Fruit fly (Drosophila melanogaster) whole organism, embryonic: Measurements from ENCODE around the gene CG14072.

ENCODE experiments used
- Ada2b ChIP-seq: fragments of 200-800 bp; sonication (Bioruptor generic); IDR thresholded peaks from 2 replicates; pipeline ENCODE4 v1.3.6; 2022; ENCODE audit warnings: missing biosample characterization, missing genetic modification characterization
- Atf3 ChIP-seq: fragments of 200-800 bp; sonication (Bioruptor generic); optimal IDR thresholded peaks from 3 replicates; lab custom pipeline; 2016; ENCODE audit warnings: missing biosample characterization, missing genetic modification characterization
- Awh ChIP-seq: fragments of 200-800 bp; sonication (Bioruptor generic); IDR thresholded peaks from 2 replicates; pipeline ENCODE4, ENCODE4 v1.3.6; 2022; ENCODE audit warnings: missing biosample characterization, missing genetic modification characterization
- B-H2 ChIP-seq: fragments of 200-800 bp; sonication (Bioruptor generic); optimal IDR thresholded peaks from 2 replicates; lab custom pipeline; 2018; ENCODE audit warnings: missing biosample characterization, mild to moderate bottlenecking, missing genetic modification characterization
- BEAF-32 ChIP-seq: fragments of 200-800 bp; sonication (Bioruptor generic); optimal IDR thresholded peaks from 3 replicates; lab custom pipeline; 2017; ENCODE audit warnings: missing biosample characterization, missing genetic modification characterization, mild to moderate bottlenecking, moderate library complexity, missing genetic modification reagents
- BtbVII ChIP-seq: fragments of 200-800 bp; sonication (Bioruptor generic); optimal IDR thresholded peaks from 3 replicates; lab custom pipeline; 2017; ENCODE audit warnings: missing biosample characterization, mild to moderate bottlenecking, missing genetic modification characterization
- CG1024 ChIP-seq: fragments of 200-800 bp; sonication (Bioruptor generic); IDR thresholded peaks from 2 replicates; pipeline ENCODE4 v1.3.6; 2022; ENCODE audit warnings: missing biosample characterization, missing genetic modification characterization
- CG10654 ChIP-seq: fragments of 200-800 bp; sonication (Bioruptor generic); optimal IDR thresholded peaks from 2 replicates; lab custom pipeline; 2016; ENCODE audit warnings: missing biosample characterization, missing genetic modification characterization
- CG11085 ChIP-seq: fragments of 200-800 bp; sonication (Bioruptor generic); IDR thresholded peaks from 2 replicates; pipeline ENCODE4 v1.3.6; 2022; ENCODE audit warnings: missing biosample characterization, missing genetic modification characterization
- CG11398 ChIP-seq: fragments of 200-800 bp; sonication (Bioruptor generic); optimal IDR thresholded peaks from 2 replicates; lab custom pipeline; 2016; ENCODE audit warnings: missing biosample characterization, missing genetic modification characterization
- CG11456 ChIP-seq: fragments of 200-800 bp; sonication (Bioruptor generic); IDR thresholded peaks from 3 replicates; pipeline ENCODE4 v1.3.6; 2022; ENCODE audit warnings: missing biosample characterization, missing genetic modification characterization
- CG12769 ChIP-seq: fragments of 200-800 bp; sonication (Bioruptor generic); optimal IDR thresholded peaks from 2 replicates; lab custom pipeline; 2019; ENCODE audit warnings: missing biosample characterization, mild to moderate bottlenecking, missing genetic modification characterization, moderate library complexity
- CG13296 ChIP-seq: fragments of 200-800 bp; sonication (Bioruptor generic); optimal IDR thresholded peaks from 3 replicates; lab custom pipeline; 2018; ENCODE audit warnings: missing biosample characterization, mild to moderate bottlenecking, missing genetic modification characterization
- CG14965 ChIP-seq: fragments of 200-800 bp; sonication (Bioruptor generic); optimal IDR thresholded peaks from 2 replicates; lab custom pipeline; 2016; ENCODE audit warnings: missing biosample characterization, missing genetic modification characterization, borderline replicate concordance
- CG15479 ChIP-seq: fragments of 200-800 bp; sonication (Bioruptor generic); optimal IDR thresholded peaks from 3 replicates; lab custom pipeline; 2019; ENCODE audit warnings: missing biosample characterization, mild to moderate bottlenecking, missing genetic modification characterization, moderate library complexity
- CG1647 ChIP-seq: fragments of 200-800 bp; sonication (Bioruptor generic); optimal IDR thresholded peaks from 3 replicates; lab custom pipeline; 2016; ENCODE audit warnings: missing biosample characterization, missing genetic modification characterization
- CG18262 ChIP-seq: fragments of 200-800 bp; optimal IDR thresholded peaks from 3 replicates; lab custom pipeline; 2019; ENCODE audit warnings: missing biosample characterization, mild to moderate bottlenecking, missing genetic modification characterization, moderate library complexity
- CG2129 ChIP-seq: fragments of 200-800 bp; sonication (Bioruptor generic); IDR thresholded peaks from 2 replicates; pipeline ENCODE4 v1.3.6; 2022; ENCODE audit warnings: missing biosample characterization, missing genetic modification characterization; ENCODE audit not compliant: partially characterized antibody
- CG3163 ChIP-seq: fragments of 200-800 bp; sonication (Bioruptor generic); optimal IDR thresholded peaks from 3 replicates; lab custom pipeline; 2016; ENCODE audit warnings: missing biosample characterization, missing genetic modification characterization
- CG3847 ChIP-seq: fragments of 200-800 bp; sonication (Bioruptor generic); IDR thresholded peaks from 2 replicates; pipeline ENCODE4 v1.3.6; 2022; ENCODE audit warnings: missing biosample characterization, missing genetic modification characterization
- CG6254 ChIP-seq: fragments of 200-800 bp; sonication (Bioruptor generic); optimal IDR thresholded peaks from 3 replicates; lab custom pipeline; 2017; ENCODE audit warnings: mild to moderate bottlenecking, missing biosample characterization, missing genetic modification reagents, missing genetic modification characterization
- CG7357 ChIP-seq: fragments of 200-800 bp; sonication (Bioruptor generic); IDR thresholded peaks from 3 replicates; pipeline ENCODE4 v1.3.6; 2022; ENCODE audit warnings: missing biosample characterization, missing genetic modification characterization
- CG8281 ChIP-seq: fragments of 200-800 bp; sonication (Bioruptor generic); optimal IDR thresholded peaks from 2 replicates; lab custom pipeline; 2018; ENCODE audit warnings: missing biosample characterization, mild to moderate bottlenecking, missing genetic modification characterization, moderate library complexity
- CG8944 ChIP-seq: fragments of 200-800 bp; sonication (Bioruptor generic); optimal IDR thresholded peaks from 3 replicates; lab custom pipeline; 2016; ENCODE audit warnings: missing biosample characterization, missing genetic modification characterization
- CG9817 ChIP-seq: fragments of 200-800 bp; sonication (Bioruptor generic); optimal IDR thresholded peaks from 2 replicates; lab custom pipeline; 2018; ENCODE audit warnings: missing biosample characterization, mild to moderate bottlenecking, missing genetic modification characterization, moderate library complexity
- CrebB ChIP-seq: fragments of 200-800 bp; sonication (Bioruptor generic); optimal IDR thresholded peaks from 3 replicates; lab custom pipeline; 2018; ENCODE audit warnings: missing biosample characterization, mild to moderate bottlenecking, missing genetic modification characterization
- Dbx ChIP-seq: fragments of 200-800 bp; sonication (Bioruptor generic); IDR thresholded peaks from 3 replicates; pipeline ENCODE4 v1.3.6; 2022; ENCODE audit warnings: missing biosample characterization, missing genetic modification characterization
- Deaf1 ChIP-seq: fragments of 200-800 bp; optimal IDR thresholded peaks from 3 replicates; lab custom pipeline; 2019; ENCODE audit warnings: missing biosample characterization, mild to moderate bottlenecking, missing genetic modification characterization, moderate library complexity
- E2f2 ChIP-seq: fragments of 200-800 bp; sonication (Bioruptor generic); IDR thresholded peaks from 2 replicates; pipeline ENCODE4 v1.3.6; 2022; ENCODE audit warnings: missing biosample characterization, missing genetic modification characterization
- Ets65A ChIP-seq: fragments of 200-800 bp; sonication (Bioruptor generic); peaks from one replicate; lab custom pipeline; 2016; ENCODE audit warnings: missing biosample characterization, missing genetic modification characterization
- Ets97D ChIP-seq: fragments of 200-800 bp; sonication (Bioruptor generic); optimal IDR thresholded peaks from 3 replicates; lab custom pipeline; 2016; ENCODE audit warnings: missing biosample characterization, missing genetic modification characterization
- H15 ChIP-seq: fragments of 200-800 bp; sonication (Bioruptor generic); IDR thresholded peaks from 3 replicates; pipeline ENCODE4 v1.3.6; 2022; ENCODE audit warnings: missing biosample characterization, missing genetic modification characterization
- Med ChIP-seq: fragments of 200-800 bp; sonication (Bioruptor generic); peaks from one replicate; lab custom pipeline; 2016; ENCODE audit warnings: missing biosample characterization, missing genetic modification characterization, mild to moderate bottlenecking, inconsistent platforms, moderate library complexity
- Myb ChIP-seq: fragments of 200-800 bp; sonication (Bioruptor generic); optimal IDR thresholded peaks from 2 replicates; lab custom pipeline; 2016; ENCODE audit warnings: missing biosample characterization, missing genetic modification characterization
- Six4 ChIP-seq: fragments of 200-800 bp; sonication (Bioruptor generic); optimal IDR thresholded peaks from 2 replicates; lab custom pipeline; 2016; ENCODE audit warnings: missing biosample characterization, missing genetic modification characterization
- Stat92E ChIP-seq, 3 experiments: fragments of >200 bp in 2 of 3; fragments of 200-800 bp in 1 of 3; sonication (Bioruptor generic) in 1 of 3; optimal IDR thresholded peaks; 2 replicates each; lab custom pipeline; 2017 to 2019; ENCODE audit warnings: missing biosample characterization in 3 of 3, missing genetic modification characterization in 3 of 3, mild to moderate bottlenecking in 1 of 3, moderate library complexity in 1 of 3
- YL-1 ChIP-seq: fragments of 200-800 bp; sonication (Bioruptor generic); optimal IDR thresholded peaks from 3 replicates; lab custom pipeline; 2017; ENCODE audit warnings: missing biosample characterization, mild to moderate bottlenecking, missing genetic modification characterization
- bab2 ChIP-seq: fragments of 200-800 bp; sonication (Bioruptor generic); optimal IDR thresholded peaks from 2 replicates; lab custom pipeline; 2016; ENCODE audit warnings: missing biosample characterization, missing genetic modification characterization
- bcd ChIP-seq: fragments of 200-800 bp; sonication (Bioruptor generic); optimal IDR thresholded peaks from 2 replicates; lab custom pipeline; 2017; ENCODE audit warnings: missing biosample characterization, mild to moderate bottlenecking, missing genetic modification characterization
- cas ChIP-seq: fragments of 200-800 bp; sonication (Bioruptor generic); IDR thresholded peaks from 2 replicates; pipeline ENCODE4 v1.3.6; 2022; ENCODE audit warnings: missing biosample characterization, missing genetic modification characterization
- ham ChIP-seq: fragments of 200-800 bp; sonication (Bioruptor generic); IDR thresholded peaks from 2 replicates; pipeline ENCODE4 v1.3.6; 2022; ENCODE audit warnings: missing biosample characterization, missing genetic modification characterization
- kah ChIP-seq: fragments of 200-800 bp; sonication (Bioruptor generic); optimal IDR thresholded peaks from 2 replicates; lab custom pipeline; 2018; ENCODE audit warnings: missing biosample characterization, mild to moderate bottlenecking, missing genetic modification characterization
- lov ChIP-seq, 2 experiments: fragments of 200-800 bp in 1 of 2; fragments of >200 bp in 1 of 2; sonication (Bioruptor generic) in 1 of 2; IDR thresholded peaks in 1 of 2; optimal IDR thresholded peaks in 1 of 2; 2 replicates in 1 of 2; 3 replicates in 1 of 2; pipeline versions ENCODE4 v1.3.6 to Lab custom; 2017 to 2022; ENCODE audit warnings: missing biosample characterization in 1 of 2, missing genetic modification characterization in 1 of 2
- luna ChIP-seq: fragments of 200-800 bp; sonication (Bioruptor generic); optimal IDR thresholded peaks from 2 replicates; lab custom pipeline; 2016; ENCODE audit warnings: missing biosample characterization, missing genetic modification characterization
- maf-S ChIP-seq: fragments of 200-800 bp; sonication (Bioruptor generic); optimal IDR thresholded peaks from 2 replicates; lab custom pipeline; 2016; ENCODE audit warnings: missing biosample characterization, missing genetic modification characterization
- nerfin-2 ChIP-seq: fragments of 200-800 bp; sonication (Bioruptor generic); IDR thresholded peaks from 2 replicates; pipeline ENCODE4 v1.3.6; 2022; ENCODE audit warnings: missing biosample characterization, missing genetic modification characterization; ENCODE audit not compliant: partially characterized antibody
- peb ChIP-seq: fragments of 200-800 bp; sonication (Bioruptor generic); IDR thresholded peaks from 2 replicates; pipeline ENCODE4 v1.3.6; 2022; ENCODE audit warnings: missing biosample characterization, missing genetic modification characterization
- row ChIP-seq: fragments of 200-800 bp; sonication (Bioruptor generic); IDR thresholded peaks from 3 replicates; pipeline ENCODE4 v1.3.6; 2022; ENCODE audit warnings: missing biosample characterization, missing genetic modification characterization
- sna ChIP-seq: fragments of 200-800 bp; sonication (Bioruptor generic); IDR thresholded peaks from 2 replicates; pipeline ENCODE4 v1.3.6; 2022; ENCODE audit warnings: missing biosample characterization, missing genetic modification characterization; ENCODE audit not compliant: partially characterized antibody
- so ChIP-seq: fragments of 200-800 bp; sonication (Bioruptor generic); IDR thresholded peaks from 3 replicates; pipeline ENCODE4 v1.3.6; 2022; ENCODE audit warnings: missing biosample characterization, missing genetic modification characterization
- wdn ChIP-seq: fragments of 200-800 bp; sonication (Bioruptor generic); IDR thresholded peaks from 2 replicates; pipeline ENCODE4 v1.3.6; 2022; ENCODE audit warnings: missing biosample characterization, missing genetic modification characterization

CG14072 gene

DNA sequence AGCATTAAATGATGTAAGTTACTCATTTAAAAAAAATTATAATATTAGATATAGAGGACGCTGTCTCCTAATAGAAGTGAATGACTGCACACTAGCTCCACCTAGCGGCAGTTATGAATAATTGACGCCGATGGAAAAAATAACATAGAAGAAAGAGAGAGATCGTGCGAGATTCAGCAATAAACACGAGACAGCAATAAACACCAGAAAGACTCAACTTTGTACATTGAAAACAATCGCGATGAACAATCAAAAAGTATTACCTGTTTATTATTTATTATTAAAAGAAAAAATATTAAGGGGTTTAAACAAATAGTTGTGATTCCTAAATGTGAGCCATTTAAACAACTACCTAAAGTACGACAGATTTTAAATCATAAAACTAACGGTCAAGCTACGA lies 49.7 kb downstream of the CG14072 start (continued):
- TF ChIP-seq bab2 (no peak), CG14965 (GFP tag; lab: Kevin White, UChicago) (no peak), CG8944 (no peak), kah (GFP tag; lab: Kevin White, UChicago) (no peak), Ets97D (GFP tag; lab: Kevin White, UChicago) (peak; percentile 16), CG2129 (GFP tag; lab: Robert Waterston, UW) (no peak), luna (GFP tag; lab: Kevin White, UChicago) (no peak), row (GFP tag; lab: Robert Waterston, UW) (peak; percentile 30; the same call in 1 of the 3 replicates), CG1647 (GFP tag; lab: Kevin White, UChicago) (no peak), Atf3 (GFP tag; lab: Kevin White, UChicago) (no peak), CG3163 (no peak), peb (GFP tag; lab: Robert Waterston, UW) (peak; percentile 36; the same call in 1 of the 2 replicates), Awh (GFP tag; lab: Robert Waterston, UW) (peak; percentile 48; the same call in 1 of the 2 replicates), BtbVII (GFP tag; lab: Kevin White, UChicago) (no peak), Stat92E (GFP tag; optimal IDR thresholded peaks at IDR 0.05; lab: Kevin White, UChicago) (peak in 1 of 3 experiments; percentile 16), Ets65A (GFP tag; lab: Kevin White, UChicago) (peak; percentile 77), CG12769 (tag; lab: Kevin White, UChicago) (no peak), bcd (GFP tag; lab: Kevin White, UChicago) (peak; percentile 27), CG3847 (GFP tag; lab: Robert Waterston, UW) (no peak; the same call in 1 of the 2 replicates), CG15479 (GFP tag; lab: Kevin White, UChicago) (no peak), maf-S (no peak), CG6254 (GFP tag; lab: Kevin White, UChicago) (peak; percentile 30), Med (peak; percentile 75), cas (GFP tag; lab: Robert Waterston, UW) (no peak), sna (no peak), E2f2 (GFP tag; lab: Robert Waterston, UW) (no peak), nerfin-2 (no peak), CrebB (tag; lab: Kevin White, UChicago) (no peak), Ada2b (GFP tag; lab: Robert Waterston, UW) (no peak), CG8281 (tag; lab: Kevin White, UChicago) (peak; percentile 7), H15 (GFP tag; lab: Robert Waterston, UW) (peak; percentile 56), Dbx (GFP tag; lab: Robert Waterston, UW) (no peak), ham (GFP tag; lab: Robert Waterston, UW) (no peak), CG11456 (GFP tag; lab: Robert Waterston, UW) (no peak), B-H2 (GFP tag; lab: Kevin White, UChicago) (no peak), BEAF-32 (GFP tag; lab: Kevin White, UChicago) (no peak), CG13296 (GFP tag; lab: Kevin White, UChicago) (no peak), CG18262 (tag; lab: Kevin White, UChicago) (peak; percentile 69), wdn (GFP tag; lab: Robert Waterston, UW) (no peak), CG11398 (GFP tag; lab: Kevin White, UChicago) (no peak), Six4 (GFP tag; lab: Kevin White, UChicago) (peak; percentile 12), so (GFP tag; lab: Robert Waterston, UW) (0 out of 3 replicates have a peak, but pooled peaks have one; percentile 62), lov (optimal IDR thresholded peaks at IDR 0.05; lab: Kevin White, UChicago) (no peak), lov (GFP tag; IDR thresholded peaks at IDR 0.05; lab: Robert Waterston, UW) (no peak), CG9817 (tag; lab: Kevin White, UChicago) (no peak), YL-1 (GFP tag; lab: Kevin White, UChicago) (no peak), Myb (GFP tag; lab: Kevin White, UChicago) (no peak), Deaf1 (no peak), CG11085 (GFP tag; lab: Robert Waterston, UW) (no peak), CG10654 (GFP tag; lab: Kevin White, UChicago) (no peak), CG7357 (GFP tag; lab: Robert Waterston, UW) (0 out of 3 replicates have a peak, but pooled peaks have one; percentile 43), CG1024 (GFP tag; lab: Robert Waterston, UW) (peak; percentile 70)
